Fruit fly (Drosophila melanogaster) Kc167 (cell line): Measurements from ENCODE around the gene Ssdp.

ENCODE experiments used
- h ChIP-seq: fragments of >200 bp; optimal IDR thresholded peaks from 3 replicates; lab custom pipeline; 2018; ENCODE audit warnings: missing external identifiers
- psq ChIP-seq: fragments of >200 bp; optimal IDR thresholded peaks from 2 replicates; lab custom pipeline; 2017; ENCODE audit warnings: missing external identifiers
- ttk ChIP-seq: sonication (Bioruptor generic); optimal IDR thresholded peaks from 2 replicates; lab custom pipeline; 2017; ENCODE audit warnings: missing external identifiers

DNA sequence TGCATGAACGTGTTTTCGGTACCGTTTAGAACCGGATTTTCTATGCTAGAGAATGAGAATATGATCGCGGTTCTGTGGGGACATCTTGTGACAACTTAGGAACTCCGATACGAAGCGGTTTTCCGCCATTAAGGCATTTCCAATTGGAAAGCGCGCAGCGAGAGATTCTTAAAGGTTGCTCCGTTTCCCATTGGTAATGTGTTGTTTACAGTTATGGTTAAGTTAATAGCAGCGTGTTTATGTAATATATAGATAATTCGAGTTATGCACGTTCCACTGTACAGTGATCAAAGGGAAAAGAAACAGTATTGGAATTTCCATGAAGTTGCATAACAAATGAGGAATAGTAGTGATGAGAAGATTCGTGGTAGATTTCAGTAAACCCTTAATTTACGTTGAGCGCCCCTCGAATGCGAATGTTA, 30.5 kb downstream of the Ssdp start:
- TF ChIP-seq h (lab: Kevin White, UChicago) = no peak
- no peak for TF ChIP-seq ttk (lab: Kevin White, UChicago)
- TF ChIP-seq psq (lab: Kevin White, UChicago) = no peak
